Worm (Caenorhabditis elegans) whole organism, L1 larva: ENCODE data around the gene oac-42.

Experiments used
- C04F5.9 ChIP-seq: sonication (generic microtip); optimal IDR thresholded peaks from 2 replicates; lab custom pipeline; 2016; ENCODE audit warnings: missing genetic modification characterization, missing compliant biosample characterization
- F16B12.6 ChIP-seq: fragments of 150-350 bp; optimal IDR thresholded peaks from 2 replicates; lab custom pipeline; 2014; ENCODE audit warnings: missing biosample characterization, missing genetic modification characterization
- aha-1 ChIP-seq: fragments of 150-350 bp; optimal IDR thresholded peaks from 2 replicates; lab custom pipeline; 2014; ENCODE audit warnings: missing biosample characterization, missing genetic modification characterization
- aly-2 ChIP-seq: fragments of 150-350 bp; optimal IDR thresholded peaks from 2 replicates; lab custom pipeline; 2014; ENCODE audit warnings: missing biosample characterization, missing genetic modification characterization
- ama-1 ChIP-seq: fragments of 150-350 bp; optimal IDR thresholded peaks from 2 replicates; lab custom pipeline; 2014
- ceh-63 ChIP-seq: fragments of 200-800 bp; sonication (Bioruptor generic); optimal IDR thresholded peaks from 2 replicates; lab custom pipeline; 2018; ENCODE audit warnings: mild to moderate bottlenecking, missing genetic modification characterization, missing compliant biosample characterization
- ces-1 ChIP-seq: fragments of 150-350 bp; optimal IDR thresholded peaks from 2 replicates; lab custom pipeline; 2014; ENCODE audit warnings: missing biosample characterization, missing genetic modification reagents, missing genetic modification characterization
- dpl-1 ChIP-seq, 3 experiments: fragments of 150-350 bp in 2 of 3; sonication (generic microtip) in 1 of 3; optimal IDR thresholded peaks; 2 replicates each; lab custom pipeline; 2014 to 2017; ENCODE audit warnings: missing biosample characterization in 3 of 3, missing genetic modification characterization in 3 of 3, missing genetic modification reagents in 3 of 3
- dsc-1 ChIP-seq: sonication (generic microtip); optimal IDR thresholded peaks from 2 replicates; lab custom pipeline; 2016; ENCODE audit warnings: mild to moderate bottlenecking, missing genetic modification characterization, missing compliant biosample characterization
- efl-1 ChIP-seq, 4 experiments: fragments of 150-350 bp; optimal IDR thresholded peaks in 3 of 4; peaks in 1 of 4; 1 replicate in 1 of 4; 2 replicates in 3 of 4; lab custom pipeline; 2014; ENCODE audit warnings: missing biosample characterization in 2 of 4, missing genetic modification characterization in 2 of 4, missing genetic modification reagents in 2 of 4
- efl-3 ChIP-seq: fragments of 200-800 bp; sonication (Bioruptor generic); optimal IDR thresholded peaks from 2 replicates; lab custom pipeline; 2018; ENCODE audit warnings: mild to moderate bottlenecking, missing genetic modification characterization, missing compliant biosample characterization
- egl-13 ChIP-seq: sonication (generic microtip); optimal IDR thresholded peaks from 2 replicates; lab custom pipeline; 2016; ENCODE audit warnings: missing genotype, missing genetic modification reagents, missing genetic modification characterization, missing compliant biosample characterization
- egl-27 ChIP-seq, 2 experiments: fragments of 150-350 bp in 1 of 2; sonication (generic microtip); optimal IDR thresholded peaks; 3 replicates each; lab custom pipeline; 2017 to 2018; ENCODE audit warnings: missing biosample characterization in 2 of 2, missing genetic modification characterization in 2 of 2, missing genetic modification reagents in 2 of 2
- elt-2 ChIP-seq: sonication (generic microtip); optimal IDR thresholded peaks from 2 replicates; lab custom pipeline; 2016; ENCODE audit warnings: missing genetic modification characterization, mild to moderate bottlenecking, inconsistent platforms, missing compliant biosample characterization, missing genetic modification reagents
- fkh-4 ChIP-seq: sonication (generic microtip); optimal IDR thresholded peaks from 2 replicates; lab custom pipeline; 2016; ENCODE audit warnings: missing compliant biosample characterization, missing genetic modification characterization, borderline replicate concordance
- fkh-8 ChIP-seq: sonication (generic microtip); optimal IDR thresholded peaks from 2 replicates; lab custom pipeline; 2016; ENCODE audit warnings: mild to moderate bottlenecking, missing genetic modification characterization, missing compliant biosample characterization
- fos-1 ChIP-seq: fragments of 150-350 bp; optimal IDR thresholded peaks from 2 replicates; lab custom pipeline; 2014; ENCODE audit warnings: missing biosample characterization, missing genetic modification characterization
- hlh-4 ChIP-seq: sonication (generic microtip); optimal IDR thresholded peaks from 2 replicates; lab custom pipeline; 2016; ENCODE audit warnings: mild to moderate bottlenecking, missing genetic modification characterization, missing compliant biosample characterization
- isw-1 ChIP-seq: fragments of 200-800 bp; sonication (Bioruptor generic); IDR thresholded peaks from 2 replicates; pipeline ENCODE4 v1.3.6; 2022; ENCODE audit warnings: missing genetic modification characterization, missing compliant biosample characterization
- lin-13 ChIP-seq: fragments of 150-350 bp; optimal IDR thresholded peaks from 2 replicates; lab custom pipeline; 2014; ENCODE audit warnings: missing biosample characterization, missing genetic modification reagents, missing genetic modification characterization
- lin-14 ChIP-seq: fragments of 200-800 bp; sonication (Bioruptor generic); optimal IDR thresholded peaks from 2 replicates; lab custom pipeline; 2018; ENCODE audit warnings: mild to moderate bottlenecking, missing genetic modification characterization, moderate library complexity, missing compliant biosample characterization
- lin-39 ChIP-seq: fragments of 150-350 bp; optimal IDR thresholded peaks from 2 replicates; lab custom pipeline; 2014; ENCODE audit warnings: missing biosample characterization, missing genetic modification reagents, missing genetic modification characterization
- lsy-2 ChIP-seq, 2 experiments: fragments of 150-350 bp; optimal IDR thresholded peaks; 2 replicates each; lab custom pipeline; 2014; ENCODE audit warnings: missing biosample characterization in 2 of 2, missing genetic modification characterization in 2 of 2
- mab-9 ChIP-seq: fragments of 200-800 bp; sonication (Bioruptor generic); IDR thresholded peaks from 2 replicates; pipeline ENCODE4 v1.3.6; 2022; ENCODE audit warnings: missing genetic modification reagents, missing genetic modification characterization, missing compliant biosample characterization
- nhr-12 ChIP-seq: sonication (generic microtip); optimal IDR thresholded peaks from 2 replicates; lab custom pipeline; 2017; ENCODE audit warnings: missing biosample characterization, missing genetic modification characterization
- nhr-19 ChIP-seq: fragments of 200-800 bp; sonication (Bioruptor generic); conservative IDR thresholded peaks from 2 replicates; pipeline ENCODE4 v1.3.6; 2022; ENCODE audit warnings: missing genetic modification characterization, missing compliant biosample characterization
- nhr-20 ChIP-seq: sonication (generic microtip); optimal IDR thresholded peaks from 2 replicates; lab custom pipeline; 2016; ENCODE audit warnings: mild to moderate bottlenecking, missing genetic modification characterization, missing compliant biosample characterization
- nhr-237 ChIP-seq: fragments of 150-350 bp; optimal IDR thresholded peaks from 2 replicates; lab custom pipeline; 2014; ENCODE audit warnings: missing biosample characterization, missing genetic modification characterization
- nhr-47 ChIP-seq: sonication (generic microtip); optimal IDR thresholded peaks from 2 replicates; lab custom pipeline; 2016; ENCODE audit warnings: mild to moderate bottlenecking, missing genetic modification characterization, moderate library complexity, missing compliant biosample characterization
- nhr-71 ChIP-seq: sonication (generic microtip); optimal IDR thresholded peaks from 2 replicates; lab custom pipeline; 2016; ENCODE audit warnings: mild to moderate bottlenecking, missing genetic modification characterization, moderate library complexity, missing compliant biosample characterization
- nhr-77 ChIP-seq: fragments of 150-350 bp; optimal IDR thresholded peaks from 2 replicates; lab custom pipeline; 2014; ENCODE audit warnings: missing biosample characterization, missing genetic modification characterization
- nhr-84 ChIP-seq: sonication (generic microtip); optimal IDR thresholded peaks from 2 replicates; lab custom pipeline; 2017; ENCODE audit warnings: missing biosample characterization, missing genetic modification characterization
- nhr-90 ChIP-seq: sonication (generic microtip); optimal IDR thresholded peaks from 2 replicates; lab custom pipeline; 2016; ENCODE audit warnings: mild to moderate bottlenecking, missing genetic modification characterization, missing compliant biosample characterization; ENCODE audit not compliant: poor library complexity
- rnt-1 ChIP-seq: sonication (generic microtip); optimal IDR thresholded peaks from 2 replicates; lab custom pipeline; 2016; ENCODE audit warnings: mild to moderate bottlenecking, missing genetic modification characterization, moderate library complexity, missing compliant biosample characterization
- skn-1 ChIP-seq: fragments of 150-350 bp; optimal IDR thresholded peaks from 2 replicates; lab custom pipeline; 2014; ENCODE audit warnings: missing biosample characterization, missing genetic modification characterization
- snpc-4 ChIP-seq: fragments of 150-350 bp; optimal IDR thresholded peaks from 2 replicates; lab custom pipeline; 2014; ENCODE audit warnings: missing biosample characterization, missing genetic modification characterization
- sptf-1 ChIP-seq: fragments of 150-350 bp; optimal IDR thresholded peaks from 2 replicates; lab custom pipeline; 2014; ENCODE audit warnings: missing biosample characterization, missing genetic modification characterization
- tbx-2 ChIP-seq: sonication (generic microtip); optimal IDR thresholded peaks from 2 replicates; lab custom pipeline; 2016; ENCODE audit warnings: missing genetic modification characterization, missing compliant biosample characterization
- tlp-1 ChIP-seq: fragments of 150-350 bp; optimal IDR thresholded peaks from 2 replicates; lab custom pipeline; 2014; ENCODE audit warnings: missing biosample characterization, missing genetic modification characterization
- unc-130 ChIP-seq: fragments of 150-350 bp; optimal IDR thresholded peaks from 2 replicates; lab custom pipeline; 2017; ENCODE audit warnings: missing biosample characterization, missing genetic modification characterization, inconsistent platforms
- unc-62 ChIP-seq: fragments of 150-350 bp; optimal IDR thresholded peaks from 2 replicates; lab custom pipeline; 2014; ENCODE audit warnings: missing biosample characterization, missing genetic modification reagents, missing genetic modification characterization
- unc-86 ChIP-seq: sonication (generic microtip); optimal IDR thresholded peaks from 2 replicates; lab custom pipeline; 2016; ENCODE audit warnings: missing genetic modification characterization, missing compliant biosample characterization
- xbp-1 ChIP-seq: sonication (generic microtip); optimal IDR thresholded peaks from 2 replicates; lab custom pipeline; 2016; ENCODE audit warnings: missing genetic modification characterization, missing compliant biosample characterization

oac-42 gene

ce11 chrV:15913714-15914113, 29.1 kb upstream of the oac-42 start, which contains the start of gene F35E8.7:
F35E8.7 (plus strand) TSS chrV:15914014.
- TF ChIP-seq nhr-12 (tag; lab: Kevin White, UChicago) (no peak), elt-2 (no peak), nhr-20 (no peak), aly-2 (tag; lab: Kevin White, UChicago) (no peak), tbx-2 (no peak), egl-27 (tag; optimal IDR thresholded peaks at IDR 0.05; lab: Kevin White, UChicago) (no peak), nhr-237 (tag; lab: Kevin White, UChicago) (no peak), lsy-2 (tag; optimal IDR thresholded peaks at IDR 0.05; lab: Kevin White, UChicago) (no peak), fkh-4 (tag; lab: Kevin White, UChicago) (no peak), isw-1 (GFP tag; lab: Robert Waterston, UW) (no peak), unc-86 (tag; lab: Kevin White, UChicago) (no peak)

ce11 chrV:15912677-15913076, 28.1 kb upstream of the oac-42 start:
- TF ChIP-seq nhr-12 (tag; lab: Kevin White, UChicago) (no peak), nhr-237 (tag; lab: Kevin White, UChicago) (no peak), nhr-84 (tag; lab: Kevin White, UChicago) (no peak), hlh-4 (tag; lab: Kevin White, UChicago) (no peak), mab-9 (no peak), unc-86 (tag; lab: Kevin White, UChicago) (no peak), nhr-47 (no peak), nhr-20 (no peak)
- TF ChIP-seq, all 84 proteins: peak for 0

ce11 chrV:15911848-15912247, 27.2 kb upstream of the oac-42 start, which contains the start of gene F35E8.6:
F35E8.6 (plus strand) TSS chrV:15912148.
- TF ChIP-seq aly-2 (tag; lab: Kevin White, UChicago) = no peak
- no peak for TF ChIP-seq ama-1 (lab: Kevin White, UChicago)
- TF ChIP-seq efl-1 (optimal IDR thresholded peaks at IDR 0.05; lab: Kevin White, UChicago) = no peak
- TF ChIP-seq efl-1 (GFP tag; optimal IDR thresholded peaks at IDR 0.05 in 1 of 2; lab: Kevin White, UChicago) = no peak
- no peak for TF ChIP-seq nhr-71
- no peak for TF ChIP-seq fkh-8 (tag; lab: Kevin White, UChicago)
- no peak for TF ChIP-seq nhr-77 (tag; lab: Kevin White, UChicago)
- no peak for TF ChIP-seq snpc-4 (tag; lab: Kevin White, UChicago)
- TF ChIP-seq xbp-1 (tag; lab: Kevin White, UChicago) = no peak
- TF ChIP-seq lin-14 (GFP tag; lab: Kevin White, UChicago) = no peak
- TF ChIP-seq fos-1 (tag; lab: Kevin White, UChicago) = no peak
- no peak for TF ChIP-seq F16B12.6 (tag; lab: Kevin White, UChicago)
- TF ChIP-seq dsc-1 (tag; lab: Kevin White, UChicago) = no peak
- no peak for TF ChIP-seq egl-13 (tag; lab: Kevin White, UChicago)
- no peak for TF ChIP-seq nhr-90 (tag; lab: Kevin White, UChicago)
- no peak for TF ChIP-seq efl-3 (GFP tag; lab: Kevin White, UChicago)

ce11 chrV:15905530-15905929, 20.9 kb upstream of the oac-42 start, which contains the start of the genes F35E8.1 and F35E8.2:
F35E8.1 (minus strand) TSS chrV:15905630.
F35E8.2 (plus strand) TSS chrV:15905661.
- TF ChIP-seq elt-2 = peak; percentile 4

- TF ChIP-seq efl-1 (optimal IDR thresholded peaks at IDR 0.05; lab: Kevin White, UChicago) (no peak), efl-1 (GFP tag; optimal IDR thresholded peaks at IDR 0.05 in 1 of 2; lab: Kevin White, UChicago) (peak in 1 of 2 experiments; percentile 90), lin-39 (tag; lab: Kevin White, UChicago) (no peak), ama-1 (lab: Kevin White, UChicago) (no peak), unc-62 (no peak), nhr-20 (no peak)
- TF ChIP-seq, all 84 proteins: peak for 1
Observed at ce11 chrV:15900564-15900963, 16.0 kb upstream of the oac-42 start.

ce11 chrV:15899696-15900095, 15.1 kb upstream of the oac-42 start, which contains the start of gene T06C12.14:
T06C12.14 (plus strand) TSS chrV:15899996.
- TF ChIP-seq egl-27 (tag; optimal IDR thresholded peaks at IDR 0.05; lab: Kevin White, UChicago) = no peak
- TF ChIP-seq skn-1 (tag; lab: Kevin White, UChicago) = no peak
- TF ChIP-seq ces-1 (GFP tag; lab: Kevin White, UChicago) = no peak
- no peak for TF ChIP-seq sptf-1 (tag; lab: Kevin White, UChicago)
- TF ChIP-seq lin-13 = no peak
- no peak for TF ChIP-seq nhr-71
- no peak for TF ChIP-seq aha-1 (tag; lab: Kevin White, UChicago)
- no peak for TF ChIP-seq nhr-19 (GFP tag; lab: Robert Waterston, UW)
- TF ChIP-seq unc-130 (tag; lab: Kevin White, UChicago) = no peak
- no peak for TF ChIP-seq tlp-1
- no peak for TF ChIP-seq C04F5.9 (tag; lab: Kevin White, UChicago)
- TF ChIP-seq ceh-63 (GFP tag; lab: Kevin White, UChicago) = no peak
- TF ChIP-seq unc-86 (tag; lab: Kevin White, UChicago) = no peak
- TF ChIP-seq dpl-1 (GFP tag; optimal IDR thresholded peaks at IDR 0.05; lab: Kevin White, UChicago) = no peak
- no peak for TF ChIP-seq rnt-1 (tag; lab: Kevin White, UChicago)
- TF ChIP-seq nhr-77 (tag; lab: Kevin White, UChicago) = no peak
